Worm (Caenorhabditis elegans) whole organism, mixed stage, embryonic: ENCODE data around the gene F46G11.2.

Experiments
- ces-1 ChIP-seq: fragments of 150-350 bp; optimal IDR thresholded peaks from 2 replicates; lab custom pipeline; 2014; ENCODE audit warnings: missing biosample characterization, missing genetic modification reagents, missing genetic modification characterization
- elt-3 ChIP-seq: fragments of 150-350 bp; optimal IDR thresholded peaks from 2 replicates; lab custom pipeline; 2014; ENCODE audit warnings: missing biosample characterization, missing genetic modification characterization
- snpc-4 ChIP-seq: fragments of 150-350 bp; optimal IDR thresholded peaks from 2 replicates; lab custom pipeline; 2014; ENCODE audit warnings: missing biosample characterization, missing genetic modification characterization
- unc-39 ChIP-seq: fragments of 150-350 bp; optimal IDR thresholded peaks from 2 replicates; lab custom pipeline; 2014; ENCODE audit warnings: missing biosample characterization, missing genetic modification characterization
- ztf-11 ChIP-seq: fragments of 150-350 bp; optimal IDR thresholded peaks from 2 replicates; lab custom pipeline; 2014; ENCODE audit warnings: missing biosample characterization, missing genetic modification characterization

DNA sequence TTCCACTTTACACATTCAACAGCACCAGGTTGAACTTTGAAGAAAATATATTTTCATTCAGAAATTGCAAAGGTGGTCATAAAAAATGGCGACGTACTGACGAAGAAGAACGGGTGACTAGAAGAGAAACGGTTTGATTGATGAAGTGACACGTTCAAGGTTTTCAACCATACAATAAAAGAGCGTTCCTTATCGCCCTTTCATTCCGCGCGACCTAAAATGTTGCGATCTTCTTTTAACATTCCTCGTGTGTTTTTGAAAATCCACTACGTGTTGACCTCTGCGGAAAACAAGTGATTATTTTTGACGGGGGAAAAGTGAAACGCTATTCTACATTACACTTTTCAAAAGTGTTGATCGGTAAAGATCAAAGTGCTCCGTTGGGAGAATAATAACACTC lies 40.1 kb downstream of the F46G11.2 start:
- TF ChIP-seq elt-3 (tag; lab: Kevin White, UChicago) (no peak), ces-1 (GFP tag; lab: Kevin White, UChicago) (no peak), snpc-4 (no peak), unc-39 (tag; lab: Kevin White, UChicago) (no peak), ztf-11 (tag; lab: Kevin White, UChicago) (no peak)
